1 fruit fly cellular context compared by ENCODE assay signal in genomic region chrX:4116834-4117736, dm6.
A peak's percentile ranks its signal among the peaks of the same experiment; 100 is the strongest.
TF ChIP-seq lines count a peak whose summit lies in the region.

Gene tyf (plus strand): TSS chrX:4117020.
Gene Tip60 (minus strand): TSS chrX:4117487.

TF ChIP-seq in whole organism, embryonic, 481 proteins besides CTCF, POLR2A, EP300 and RAD21 (continued from another document and continues in another):
- TF ChIP-seq CG4282 (GFP tag; optimal IDR thresholded peaks at IDR 0.05; lab: Kevin White, UChicago): no peak
- no peak for TF ChIP-seq Hr51 (GFP tag; optimal IDR thresholded peaks at IDR 0.05; lab: Kevin White, UChicago)
- TF ChIP-seq CG4617 (GFP tag; optimal IDR thresholded peaks at IDR 0.05; lab: Kevin White, UChicago; ENCODE audit: borderline replicate concordance): peak; percentile 65
- TF ChIP-seq sqz (GFP tag; optimal IDR thresholded peaks at IDR 0.05; lab: Kevin White, UChicago): peak; percentile 81
- no peak for TF ChIP-seq z (GFP tag; IDR thresholded peaks at IDR 0.05; lab: Robert Waterston, UW)
- TF ChIP-seq CG1647 (GFP tag; optimal IDR thresholded peaks at IDR 0.05; lab: Kevin White, UChicago): no peak
- peak; percentile 11 for TF ChIP-seq lbe (GFP tag; optimal IDR thresholded peaks at IDR 0.05; lab: Kevin White, UChicago)
- TF ChIP-seq CG13894 (tag; optimal IDR thresholded peaks at IDR 0.05; lab: Kevin White, UChicago): no peak
- peak; percentile 98 for TF ChIP-seq trem (tag; optimal IDR thresholded peaks at IDR 0.05; lab: Kevin White, UChicago)
- 0 out of 2 replicates have a peak, but pooled peaks have one; percentile 22 for TF ChIP-seq CG6272 (GFP tag; IDR thresholded peaks at IDR 0.05; lab: Robert Waterston, UW)
- no peak for TF ChIP-seq gem (tag; optimal IDR thresholded peaks at IDR 0.05; lab: Kevin White, UChicago)
- no peak for TF ChIP-seq CG15601 (tag; optimal IDR thresholded peaks at IDR 0.05; lab: Kevin White, UChicago)
- no peak for TF ChIP-seq zen2 (GFP tag; IDR thresholded peaks at IDR 0.05; lab: Robert Waterston, UW; ENCODE audit: partially characterized antibody)
- peak; percentile 58; the same call in 1 of the 2 replicates for TF ChIP-seq bbx (GFP tag; IDR thresholded peaks at IDR 0.05; lab: Robert Waterston, UW; ENCODE audit: partially characterized antibody)
- TF ChIP-seq CG8281 (tag; optimal IDR thresholded peaks at IDR 0.05; lab: Kevin White, UChicago): no peak
- peak; percentile 54 for TF ChIP-seq E2f2 (GFP tag; IDR thresholded peaks at IDR 0.05; lab: Robert Waterston, UW)
- peak; percentile 37 for TF ChIP-seq HLH54F (GFP tag; optimal IDR thresholded peaks at IDR 0.05; lab: Kevin White, UChicago)
- TF ChIP-seq CG14050 (GFP tag; IDR thresholded peaks at IDR 0.05; lab: Robert Waterston, UW): no peak
- no peak for TF ChIP-seq bsh (GFP tag; optimal IDR thresholded peaks at IDR 0.05; lab: Kevin White, UChicago)
- no peak for TF ChIP-seq Dek (tag; optimal IDR thresholded peaks at IDR 0.05; lab: Kevin White, UChicago)
- TF ChIP-seq exex (tag; optimal IDR thresholded peaks at IDR 0.05; lab: Kevin White, UChicago): peak; percentile 68
- no peak for TF ChIP-seq CG33213 (GFP tag; optimal IDR thresholded peaks at IDR 0.05; lab: Kevin White, UChicago)
- TF ChIP-seq Xbp1 (GFP tag; optimal IDR thresholded peaks at IDR 0.05; lab: Kevin White, UChicago): peak; percentile 28
- no peak for TF ChIP-seq ara (GFP tag; IDR thresholded peaks at IDR 0.05; lab: Robert Waterston, UW)
- no peak for TF ChIP-seq CG2678 (tag; optimal IDR thresholded peaks at IDR 0.05; lab: Kevin White, UChicago)
- no peak for TF ChIP-seq Trl (optimal IDR thresholded peaks at IDR 0.05; lab: Kevin White, UChicago)
- TF ChIP-seq Trl (GFP tag; optimal IDR thresholded peaks at IDR 0.05; lab: Kevin White, UChicago): peak; percentile 27
- no peak for TF ChIP-seq CG18764 (GFP tag; optimal IDR thresholded peaks at IDR 0.05; lab: Kevin White, UChicago)
- no peak for TF ChIP-seq Fer1 (GFP tag; optimal IDR thresholded peaks at IDR 0.05; lab: Kevin White, UChicago)
- TF ChIP-seq sisA (GFP tag; IDR thresholded peaks at IDR 0.05; lab: Robert Waterston, UW): peak; percentile 30; the same call in 1 of the 2 replicates
- no peak; the same call in 1 of the 2 replicates for TF ChIP-seq onecut (GFP tag; IDR thresholded peaks at IDR 0.05; lab: Robert Waterston, UW)
- TF ChIP-seq CG3995 (GFP tag; optimal IDR thresholded peaks at IDR 0.05; lab: Kevin White, UChicago): no peak
- no peak for TF ChIP-seq fd96Cb (tag; optimal IDR thresholded peaks at IDR 0.05; lab: Kevin White, UChicago)
- TF ChIP-seq CG5180 (GFP tag; optimal IDR thresholded peaks at IDR 0.05; lab: Kevin White, UChicago): no peak
- peak; percentile 11; the same call in 1 of the 2 replicates for TF ChIP-seq vvl (GFP tag; IDR thresholded peaks at IDR 0.05; lab: Robert Waterston, UW)
- TF ChIP-seq oc (tag; optimal IDR thresholded peaks at IDR 0.05; lab: Kevin White, UChicago): no peak
- TF ChIP-seq CG30020 (tag; optimal IDR thresholded peaks at IDR 0.05; lab: Kevin White, UChicago): no peak
- no peak for TF ChIP-seq toy (GFP tag; IDR thresholded peaks at IDR 0.05; lab: Robert Waterston, UW)
- TF ChIP-seq eyg (GFP tag; optimal IDR thresholded peaks at IDR 0.05; lab: Kevin White, UChicago): no peak
- no peak for TF ChIP-seq HLH3B (GFP tag; IDR thresholded peaks at IDR 0.05; lab: Robert Waterston, UW)
- TF ChIP-seq CG3838 (GFP tag; optimal IDR thresholded peaks at IDR 0.05; lab: Kevin White, UChicago): no peak
- no peak for TF ChIP-seq bowl (GFP tag; IDR thresholded peaks at IDR 0.05; lab: Robert Waterston, UW)
- TF ChIP-seq CG32767 (GFP tag; IDR thresholded peaks at IDR 0.05; lab: Robert Waterston, UW): 0 out of 2 replicates have a peak, but pooled peaks have one; percentile 32
- TF ChIP-seq CG13296 (GFP tag; optimal IDR thresholded peaks at IDR 0.05; lab: Kevin White, UChicago): no peak
- TF ChIP-seq CG5245 (GFP tag; optimal IDR thresholded peaks at IDR 0.05; lab: Kevin White, UChicago): no peak
- TF ChIP-seq MTF-1 (GFP tag; optimal IDR thresholded peaks at IDR 0.05; lab: Kevin White, UChicago; ENCODE audit: borderline replicate concordance): no peak
- TF ChIP-seq br (optimal IDR thresholded peaks at IDR 0.05; lab: Kevin White, UChicago): no peak
- peak; percentile 15; the same call in 1 of the 3 replicates for TF ChIP-seq Aef1 (GFP tag; IDR thresholded peaks at IDR 0.05; lab: Robert Waterston, UW)
- TF ChIP-seq ci (GFP tag; IDR thresholded peaks at IDR 0.05; lab: Robert Waterston, UW): peak; percentile 47; the same call in 1 of the 3 replicates
- no peak for TF ChIP-seq pan (optimal IDR thresholded peaks at IDR 0.05; lab: Kevin White, UChicago)
- TF ChIP-seq pan (GFP tag; optimal IDR thresholded peaks at IDR 0.05 in 1 of 2, IDR thresholded peaks at IDR 0.05 in 1 of 2): no peak
- TF ChIP-seq Hmr (GFP tag; optimal IDR thresholded peaks at IDR 0.05; lab: Kevin White, UChicago): no peak
- TF ChIP-seq CG6813 (GFP tag; optimal IDR thresholded peaks at IDR 0.05; lab: Kevin White, UChicago): no peak
- TF ChIP-seq ro (GFP tag; IDR thresholded peaks at IDR 0.05; lab: Robert Waterston, UW): no peak
- TF ChIP-seq phol (tag; optimal IDR thresholded peaks at IDR 0.05; lab: Kevin White, UChicago): peak; percentile 79
- TF ChIP-seq pnt (GFP tag; optimal IDR thresholded peaks at IDR 0.05; lab: Kevin White, UChicago): no peak
- TF ChIP-seq tap (tag; optimal IDR thresholded peaks at IDR 0.05; lab: Kevin White, UChicago): no peak
- TF ChIP-seq slbo (GFP tag; IDR thresholded peaks at IDR 0.05; lab: Robert Waterston, UW): peak; percentile 62
- TF ChIP-seq CG14014 (GFP tag; IDR thresholded peaks at IDR 0.05; lab: Robert Waterston, UW): no peak
- TF ChIP-seq kni (GFP tag; optimal IDR thresholded peaks at IDR 0.05; lab: Kevin White, UChicago): no peak
- no peak; the same call in 2 of the 3 replicates for TF ChIP-seq otp (GFP tag; IDR thresholded peaks at IDR 0.05; lab: Robert Waterston, UW)
- peak; percentile 36 for TF ChIP-seq CG9797 (GFP tag; optimal IDR thresholded peaks at IDR 0.05; lab: Kevin White, UChicago)
- TF ChIP-seq lmd (GFP tag; IDR thresholded peaks at IDR 0.05; lab: Robert Waterston, UW): peak; percentile 24; the same call in 1 of the 2 replicates
- TF ChIP-seq NC2β (GFP tag; optimal IDR thresholded peaks at IDR 0.05; lab: Kevin White, UChicago): no peak
- TF ChIP-seq CG11695 (GFP tag; IDR thresholded peaks at IDR 0.05; lab: Robert Waterston, UW): no peak
- TF ChIP-seq scrt (GFP tag; optimal IDR thresholded peaks at IDR 0.05; lab: Kevin White, UChicago): no peak
- no peak for TF ChIP-seq TFAM (GFP tag; optimal IDR thresholded peaks at IDR 0.05; lab: Kevin White, UChicago)
- no peak for TF ChIP-seq fd102C (GFP tag; optimal IDR thresholded peaks at IDR 0.05; lab: Kevin White, UChicago)
- no peak for TF ChIP-seq hth (optimal IDR thresholded peaks at IDR 0.05; lab: Kevin White, UChicago)
- TF ChIP-seq Elba2 (GFP tag; optimal IDR thresholded peaks at IDR 0.05; lab: Kevin White, UChicago): no peak
- TF ChIP-seq CG15479 (GFP tag; optimal IDR thresholded peaks at IDR 0.05; lab: Kevin White, UChicago): peak; percentile 69
- TF ChIP-seq CG11085 (GFP tag; IDR thresholded peaks at IDR 0.05; lab: Robert Waterston, UW): no peak
- no peak for TF ChIP-seq CG12155 (GFP tag; optimal IDR thresholded peaks at IDR 0.05; lab: Kevin White, UChicago)
- TF ChIP-seq CG4730 (GFP tag; IDR thresholded peaks at IDR 0.05; lab: Robert Waterston, UW): no peak
- TF ChIP-seq CG13123 (GFP tag; optimal IDR thresholded peaks at IDR 0.05; lab: Kevin White, UChicago): no peak
- no peak for TF ChIP-seq trh (GFP tag; optimal IDR thresholded peaks at IDR 0.05; lab: Kevin White, UChicago)
- TF ChIP-seq CG7357 (GFP tag; IDR thresholded peaks at IDR 0.05; lab: Robert Waterston, UW): no peak
- TF ChIP-seq CG1529 (GFP tag; optimal IDR thresholded peaks at IDR 0.05; lab: Kevin White, UChicago): no peak
- peak; percentile 39 for TF ChIP-seq CG2116 (GFP tag; optimal IDR thresholded peaks at IDR 0.05; lab: Kevin White, UChicago)
- TF ChIP-seq eve (GFP tag; optimal IDR thresholded peaks at IDR 0.05; lab: Kevin White, UChicago): no peak
- TF ChIP-seq Hsf (GFP tag; optimal IDR thresholded peaks at IDR 0.05; lab: Kevin White, UChicago): peak; percentile 2
- TF ChIP-seq sob (GFP tag; IDR thresholded peaks at IDR 0.05; lab: Robert Waterston, UW): peak; percentile 41; the same call in 1 of the 2 replicates
- no peak for TF ChIP-seq Blimp-1 (GFP tag; optimal IDR thresholded peaks at IDR 0.05; lab: Kevin White, UChicago)
- TF ChIP-seq CG10147 (GFP tag; optimal IDR thresholded peaks at IDR 0.05; lab: Kevin White, UChicago): no peak
- TF ChIP-seq CG34224 (GFP tag; IDR thresholded peaks at IDR 0.05; lab: Robert Waterston, UW; ENCODE audit: partially characterized antibody): peak; percentile 64; the same call in 2 of the 3 replicates
- no peak for TF ChIP-seq lab (GFP tag; optimal IDR thresholded peaks at IDR 0.05; lab: Kevin White, UChicago)
- no peak; the same call in 1 of the 2 replicates for TF ChIP-seq tna (GFP tag; IDR thresholded peaks at IDR 0.05; lab: Robert Waterston, UW; ENCODE audit: partially characterized antibody)
- TF ChIP-seq Hr3 (GFP tag; optimal IDR thresholded peaks at IDR 0.05; lab: Kevin White, UChicago): no peak
- TF ChIP-seq CG4424 (GFP tag; optimal IDR thresholded peaks at IDR 0.05; lab: Kevin White, UChicago): no peak
- peak; percentile 4 for TF ChIP-seq CG33557 (GFP tag; optimal IDR thresholded peaks at IDR 0.05; lab: Kevin White, UChicago)
- no peak for TF ChIP-seq Spps (tag; optimal IDR thresholded peaks at IDR 0.05; lab: Kevin White, UChicago)
- TF ChIP-seq CG17568 (GFP tag; optimal IDR thresholded peaks at IDR 0.05; lab: Kevin White, UChicago): no peak
- no peak for TF ChIP-seq CG15696 (tag; optimal IDR thresholded peaks at IDR 0.05; lab: Kevin White, UChicago)
- TF ChIP-seq chif (GFP tag; optimal IDR thresholded peaks at IDR 0.05; lab: Kevin White, UChicago): peak in 1 of 2 experiments; percentile 1
- TF ChIP-seq pzg (GFP tag; optimal IDR thresholded peaks at IDR 0.05; lab: Kevin White, UChicago): peak; percentile 66
- no peak for TF ChIP-seq CG6254 (GFP tag; optimal IDR thresholded peaks at IDR 0.05; lab: Kevin White, UChicago)
- peak; percentile 45 for TF ChIP-seq CG15514 (GFP tag; optimal IDR thresholded peaks at IDR 0.05; lab: Kevin White, UChicago)
- TF ChIP-seq B-H2 (GFP tag; optimal IDR thresholded peaks at IDR 0.05; lab: Kevin White, UChicago): no peak
- no peak for TF ChIP-seq CG3065 (GFP tag; optimal IDR thresholded peaks at IDR 0.05; lab: Kevin White, UChicago)
- no peak for TF ChIP-seq pum (GFP tag; optimal IDR thresholded peaks at IDR 0.05; lab: Kevin White, UChicago)
- peak; percentile 68 for TF ChIP-seq Sin3A (optimal IDR thresholded peaks at IDR 0.05; lab: Kevin White, UChicago)
- no peak for TF ChIP-seq Six4 (GFP tag; optimal IDR thresholded peaks at IDR 0.05; lab: Kevin White, UChicago)
- no peak for TF ChIP-seq ham (GFP tag; IDR thresholded peaks at IDR 0.05; lab: Robert Waterston, UW)
- TF ChIP-seq vnd (GFP tag; IDR thresholded peaks at IDR 0.05; lab: Robert Waterston, UW; ENCODE audit: partially characterized antibody): peak; percentile 43; the same call in 2 of the 3 replicates
- TF ChIP-seq CG2202 (tag; optimal IDR thresholded peaks at IDR 0.05; lab: Kevin White, UChicago): no peak
- TF ChIP-seq GATAe (GFP tag; conservative IDR thresholded peaks at IDR 0.05; lab: Robert Waterston, UW): no peak
- no peak for TF ChIP-seq Fer2 (tag; optimal IDR thresholded peaks at IDR 0.05; lab: Kevin White, UChicago)
- no peak for TF ChIP-seq wor (GFP tag; IDR thresholded peaks at IDR 0.05; lab: Robert Waterston, UW)
- no peak for TF ChIP-seq CG30431 (GFP tag; optimal IDR thresholded peaks at IDR 0.05; lab: Kevin White, UChicago)
- TF ChIP-seq slp2 (GFP tag; optimal IDR thresholded peaks at IDR 0.05; lab: Kevin White, UChicago): no peak
- TF ChIP-seq dimm (GFP tag; IDR thresholded peaks at IDR 0.05; lab: Robert Waterston, UW): no peak
- peak; percentile 65 for TF ChIP-seq BEAF-32 (GFP tag; optimal IDR thresholded peaks at IDR 0.05; lab: Kevin White, UChicago)
- no peak for TF ChIP-seq Ssrp (tag; optimal IDR thresholded peaks at IDR 0.05; lab: Kevin White, UChicago)
- no peak for TF ChIP-seq CG6765 (GFP tag; optimal IDR thresholded peaks at IDR 0.05; lab: Kevin White, UChicago)
- no peak for TF ChIP-seq ab (GFP tag; optimal IDR thresholded peaks at IDR 0.05; lab: Kevin White, UChicago)
- peak; percentile 36 for TF ChIP-seq mam (GFP tag; optimal IDR thresholded peaks at IDR 0.05; lab: Kevin White, UChicago)
- TF ChIP-seq CG9727 (GFP tag; optimal IDR thresholded peaks at IDR 0.05; lab: Kevin White, UChicago): peak; percentile 30
- TF ChIP-seq gcm2 (GFP tag; optimal IDR thresholded peaks at IDR 0.05; lab: Kevin White, UChicago): no peak
- TF ChIP-seq Xrp1 (GFP tag; IDR thresholded peaks at IDR 0.05; lab: Robert Waterston, UW): no peak
- no peak; the same call in 1 of the 2 replicates for TF ChIP-seq inv (GFP tag; IDR thresholded peaks at IDR 0.05; lab: Robert Waterston, UW; ENCODE audit: partially characterized antibody)
- TF ChIP-seq chm (GFP tag; IDR thresholded peaks at IDR 0.05; lab: Robert Waterston, UW): 0 out of 2 replicates have a peak, but pooled peaks have one; percentile 22
- no peak for TF ChIP-seq CG1832 (GFP tag; optimal IDR thresholded peaks at IDR 0.05; lab: Kevin White, UChicago)
- no peak for TF ChIP-seq crc (GFP tag; optimal IDR thresholded peaks at IDR 0.05; lab: Kevin White, UChicago)
- TF ChIP-seq CG14965 (GFP tag; optimal IDR thresholded peaks at IDR 0.05; lab: Kevin White, UChicago; ENCODE audit: borderline replicate concordance): no peak
- peak; percentile 78 for TF ChIP-seq sens (GFP tag; lab: Kevin White, UChicago)
- TF ChIP-seq ap (GFP tag; IDR thresholded peaks at IDR 0.05; lab: Robert Waterston, UW): no peak
- no peak for TF ChIP-seq ind (GFP tag; optimal IDR thresholded peaks at IDR 0.05; lab: Kevin White, UChicago)
- no peak for TF ChIP-seq ems (GFP tag; optimal IDR thresholded peaks at IDR 0.05; lab: Kevin White, UChicago)
- TF ChIP-seq CG15073 (GFP tag; optimal IDR thresholded peaks at IDR 0.05; lab: Kevin White, UChicago): no peak
- peak; percentile 19 for TF ChIP-seq nmo (GFP tag; optimal IDR thresholded peaks at IDR 0.05; lab: Kevin White, UChicago)
- TF ChIP-seq NfI (GFP tag; optimal IDR thresholded peaks at IDR 0.05; lab: Kevin White, UChicago): peak; percentile 23
- TF ChIP-seq CG17328 (GFP tag; IDR thresholded peaks at IDR 0.05; lab: Robert Waterston, UW): no peak
- peak; percentile 56 for TF ChIP-seq CG8478 (optimal IDR thresholded peaks at IDR 0.05; lab: Kevin White, UChicago)
- peak; percentile 69 for TF ChIP-seq Sry-β (GFP tag; optimal IDR thresholded peaks at IDR 0.05; lab: Kevin White, UChicago)
